Worm (Caenorhabditis elegans): ENCODE data around the gene T14G12.6.

The T14G12.6 gene

DNA sequence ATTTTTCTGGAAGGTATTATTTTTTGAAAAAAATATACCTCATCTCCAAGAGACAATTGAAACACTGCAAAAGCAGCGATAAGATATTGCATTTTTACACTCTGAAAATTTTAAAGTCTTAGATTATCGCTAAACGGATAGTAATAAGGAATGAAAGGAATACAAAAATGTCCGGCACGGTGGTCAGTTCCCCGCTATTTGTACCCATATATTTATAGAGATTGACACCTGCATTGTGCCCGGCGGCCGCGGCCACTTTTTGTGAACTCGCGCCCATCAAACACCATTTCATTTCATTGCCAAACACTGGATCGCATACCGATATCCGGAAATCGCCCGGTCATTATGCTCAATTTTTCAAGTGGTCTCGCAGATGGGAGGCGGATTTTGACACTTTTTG is 33.5 kb upstream of the T14G12.6 start, which contains the start of gene idpp-5:
Gene idpp-5 (minus strand): TSS at position 101 of the 400 bp plus-strand sequence.
- TF ChIP-seq unc-62 (GFP tag; optimal IDR thresholded peaks at IDR 0.05 in 1 of 2) (peak in 1 of 2 experiments; percentile 84), unc-62 (tag; optimal IDR thresholded peaks at IDR 0.05) (no peak), nhr-42 (GFP tag; IDR thresholded peaks at IDR 0.05) (no peak)

ce11 chrX:3791098-3791497 is 31.9 kb upstream of the T14G12.6 start:
- TF ChIP-seq unc-62 (GFP tag; optimal IDR thresholded peaks at IDR 0.05 in 1 of 2) (peak in 1 of 2 experiments; percentile 73), unc-62 (tag; optimal IDR thresholded peaks at IDR 0.05) (no peak), lin-13 (GFP tag; optimal IDR thresholded peaks at IDR 0.05) (no peak)

- TF ChIP-seq hlh-30 (tag; optimal IDR thresholded peaks at IDR 0.05; ENCODE audit: insufficient read depth) (peak; percentile 78), dve-1 (tag; optimal IDR thresholded peaks at IDR 0.05; ENCODE audit: insufficient read depth) (peak; percentile 73), saeg-2 (GFP tag; IDR thresholded peaks at IDR 0.05) (no peak), ama-1 (optimal IDR thresholded peaks at IDR 0.05) (peak; percentile 95), nhr-6 (tag; optimal IDR thresholded peaks at IDR 0.05) (peak; percentile 19), lsy-2 (tag; optimal IDR thresholded peaks at IDR 0.05) (peak in 1 of 2 experiments; percentile 30), mxl-3 (GFP tag; optimal IDR thresholded peaks at IDR 0.05) (peak; percentile 20), lin-29 (GFP tag; IDR thresholded peaks at IDR 0.05) (no peak), F10B5.3 (tag; optimal IDR thresholded peaks at IDR 0.05) (no peak), ces-1 (GFP tag; optimal IDR thresholded peaks at IDR 0.05) (no peak), nhr-25 (tag; optimal IDR thresholded peaks at IDR 0.05; ENCODE audit: borderline replicate concordance, insufficient read depth) (peak; percentile 87), daf-16 (GFP tag; optimal IDR thresholded peaks at IDR 0.05) (peak in 1 of 2 experiments; percentile 93), daf-16 (tag; optimal IDR thresholded peaks at IDR 0.05) (peak; percentile 44), hlh-11 (tag; optimal IDR thresholded peaks at IDR 0.05) (peak; percentile 39), nhr-28 (tag; optimal IDR thresholded peaks at IDR 0.05) (peak; percentile 52), nhr-102 (tag; optimal IDR thresholded peaks at IDR 0.05) (peak; percentile 10), D1046.2 (GFP tag; IDR thresholded peaks at IDR 0.05) (no peak), zfp-3 (GFP tag; conservative IDR thresholded peaks at IDR 0.05) (no peak; the same call in 1 of the 2 replicates), fkh-10 (GFP tag; optimal IDR thresholded peaks at IDR 0.05) (no peak), hif-1 (tag; optimal IDR thresholded peaks at IDR 0.05) (no peak), mdl-1 (tag; optimal IDR thresholded peaks at IDR 0.05) (peak; percentile 28 to 66), nhr-11 (tag; optimal IDR thresholded peaks at IDR 0.05) (peak; percentile 45), aly-2 (tag; optimal IDR thresholded peaks at IDR 0.05) (no peak), lin-15B (tag; optimal IDR thresholded peaks at IDR 0.05) (no peak), mep-1 (tag; optimal IDR thresholded peaks at IDR 0.05) (peak; percentile 79), ceh-20 (GFP tag; IDR thresholded peaks at IDR 0.05) (0 out of 2 replicates have a peak, but pooled peaks have one; percentile 24), mdt-29 (GFP tag; IDR thresholded peaks at IDR 0.05) (0 out of 2 replicates have a peak, but pooled peaks have one; percentile 52), aha-1 (tag) (peak; percentile 91), unc-62 (GFP tag; optimal IDR thresholded peaks at IDR 0.05 in 1 of 2) (no peak), unc-62 (tag; optimal IDR thresholded peaks at IDR 0.05) (no peak), pha-4 (GFP tag; IDR thresholded peaks at IDR 0.05) (no peak), pha-4 (tag; optimal IDR thresholded peaks at IDR 0.05) (peak; percentile 43)
Observed at ce11 chrX:3788483-3788882, 29.2 kb upstream of the T14G12.6 start.

DNA sequence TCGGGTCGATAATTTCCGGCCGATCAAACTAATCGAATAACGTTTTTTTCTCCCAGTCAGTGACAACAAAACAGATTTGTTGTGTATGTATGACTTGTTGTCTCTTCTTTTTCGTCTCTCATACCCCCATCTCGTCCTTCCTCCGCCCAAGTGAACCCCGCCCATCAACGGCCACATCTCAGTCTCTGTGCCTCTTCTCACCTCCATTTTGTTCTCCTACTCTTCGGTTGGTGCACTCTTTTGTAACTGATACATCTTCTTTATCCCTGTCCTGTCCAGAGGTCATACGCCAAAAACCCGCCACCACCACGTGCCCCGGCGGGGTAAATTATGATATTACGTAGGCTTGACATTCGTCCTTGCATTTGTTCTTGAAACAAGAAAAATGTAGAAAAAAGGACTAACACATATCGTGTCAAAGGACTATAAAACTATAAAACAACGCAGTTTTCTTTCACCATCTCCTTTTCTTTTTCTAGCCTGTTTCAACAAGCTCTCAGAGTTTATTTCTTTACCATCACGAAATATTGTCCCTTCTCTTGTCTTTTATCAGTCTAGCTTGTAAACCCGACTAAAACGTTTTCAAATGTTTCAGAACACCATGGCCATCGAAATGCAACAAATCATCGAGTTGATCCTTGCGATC is 28.3 kb upstream of the T14G12.6 start, which contains the start of gene pmpl-1:
Gene pmpl-1 (plus strand): TSS at position 596 of the 646 bp plus-strand sequence.
- TF ChIP-seq Y48G9A.11 (GFP tag; IDR thresholded peaks at IDR 0.05): no peak
- peak; percentile 99 for TF ChIP-seq aha-1 (tag)
- TF ChIP-seq nhr-10 (tag; optimal IDR thresholded peaks at IDR 0.05): no peak
- TF ChIP-seq saeg-2 (GFP tag; IDR thresholded peaks at IDR 0.05): no peak
- TF ChIP-seq ztf-11 (tag; optimal IDR thresholded peaks at IDR 0.05): no peak
- no peak for TF ChIP-seq hif-1 (tag; optimal IDR thresholded peaks at IDR 0.05)
- peak; percentile 5 to 31 for TF ChIP-seq lsy-2 (tag; optimal IDR thresholded peaks at IDR 0.05)
- TF ChIP-seq ZK337.2 (GFP tag; IDR thresholded peaks at IDR 0.05): no peak
- no peak for TF ChIP-seq jun-1 (tag; optimal IDR thresholded peaks at IDR 0.05)
- TF ChIP-seq fkh-10 (GFP tag; optimal IDR thresholded peaks at IDR 0.05): no peak
- TF ChIP-seq unc-62 (GFP tag; optimal IDR thresholded peaks at IDR 0.05 in 1 of 2): peak in 1 of 2 experiments; percentile 93
- TF ChIP-seq unc-62 (tag; optimal IDR thresholded peaks at IDR 0.05): no peak
- TF ChIP-seq ceh-32 (tag; optimal IDR thresholded peaks at IDR 0.05; ENCODE audit: poor library complexity): no peak
- no peak for TF ChIP-seq F26F4.8 (GFP tag; conservative IDR thresholded peaks at IDR 0.05)
- no peak for TF ChIP-seq zfp-2 (tag; optimal IDR thresholded peaks at IDR 0.05)
- no peak for TF ChIP-seq lin-13 (GFP tag; optimal IDR thresholded peaks at IDR 0.05)
- TF ChIP-seq php-3 (GFP tag; IDR thresholded peaks at IDR 0.05): no peak
- TF ChIP-seq ctbp-1 (GFP tag; IDR thresholded peaks at IDR 0.05): no peak
- TF ChIP-seq vab-7 (GFP tag; IDR thresholded peaks at IDR 0.05): no peak

All from whole organism, L4 larva.